Worm (Caenorhabditis elegans) whole organism, young adult: ENCODE results near the gene irk-1.

ENCODE experiments used
- T26A5.8 ChIP-seq: sonication (generic microtip); optimal IDR thresholded peaks from 2 replicates; lab custom pipeline; 2016; ENCODE audit warnings: missing genetic modification characterization, missing compliant biosample characterization
- bed-1 ChIP-seq: fragments of 200-800 bp; sonication (Bioruptor generic); IDR thresholded peaks from 2 replicates; pipeline ENCODE4 v1.3.6; 2022; ENCODE audit warnings: missing genetic modification reagents, missing genetic modification characterization, missing compliant biosample characterization
- ccch-3 ChIP-seq: fragments of 200-800 bp; sonication (Bioruptor generic); optimal IDR thresholded peaks from 2 replicates; lab custom pipeline; 2018; ENCODE audit warnings: mild to moderate bottlenecking, missing genetic modification characterization, missing compliant biosample characterization
- ceh-40 ChIP-seq: fragments of 200-800 bp; sonication (Bioruptor generic); IDR thresholded peaks from 2 replicates; pipeline ENCODE4 v1.3.6; 2022; ENCODE audit warnings: missing genetic modification characterization, missing compliant biosample characterization
- pha-4 ChIP-seq: fragments of 150-350 bp; sonication (generic microtip); optimal IDR thresholded peaks from 2 replicates; lab custom pipeline; 2014; ENCODE audit warnings: missing biosample characterization, missing genetic modification reagents, missing genetic modification characterization
- snpc-4 ChIP-seq, 5 experiments: fragments of 150-350 bp in 1 of 5; sonication (generic microtip) in 4 of 5; optimal IDR thresholded peaks; 2 replicates each; lab custom pipeline; 2014 to 2018; ENCODE audit warnings: missing genetic modification characterization in 5 of 5, missing biosample characterization in 3 of 5, antibody characterized with exemption in 2 of 5, mild to moderate bottlenecking in 2 of 5, missing compliant biosample characterization in 2 of 5, missing genotype in 2 of 5, moderate library complexity in 2 of 5, missing genetic modification reagents in 1 of 5
- tbp1 ChIP-seq: fragments of 200-800 bp; sonication (Bioruptor generic); optimal IDR thresholded peaks from 2 replicates; lab custom pipeline; 2018; ENCODE audit warnings: mild to moderate bottlenecking, missing genetic modification characterization, missing compliant biosample characterization
- ztf-28 ChIP-seq: fragments of 200-800 bp; sonication (Bioruptor generic); IDR thresholded peaks from 2 replicates; pipeline ENCODE4 v1.3.6; 2022; ENCODE audit warnings: missing genetic modification reagents, missing genetic modification characterization, missing compliant biosample characterization

- TF ChIP-seq pha-4 (tag; lab: Kevin White, UChicago) (no peak), T26A5.8 (tag; lab: Kevin White, UChicago) (no peak), tbp1 (GFP tag; lab: Kevin White, UChicago) (no peak), ceh-40 (GFP tag; lab: Robert Waterston, UW) (no peak), ccch-3 (GFP tag; lab: Kevin White, UChicago) (no peak), snpc-4 (GFP tag; optimal IDR thresholded peaks at IDR 0.05; lab: Kevin White, UChicago) (no peak), snpc-4 (tag; optimal IDR thresholded peaks at IDR 0.05; lab: Kevin White, UChicago) (no peak), bed-1 (no peak), ztf-28 (GFP tag; lab: Robert Waterston, UW) (no peak)
Observed at ce11 chrX:6807137-6807861, 29.4 kb upstream of the irk-1 start.
